Worm (Caenorhabditis elegans) whole organism, midembryonic: ENCODE data around the gene Y47D7A.9.

Experiments used
- tab-1 ChIP-seq: fragments of 200-800 bp; sonication (Bioruptor generic); IDR thresholded peaks from 2 replicates; pipeline ENCODE4 v1.3.6; 2022; ENCODE audit warnings: missing genetic modification characterization, missing compliant biosample characterization
- ztf-23 ChIP-seq: fragments of 200-800 bp; sonication (Bioruptor generic); IDR thresholded peaks from 2 replicates; pipeline ENCODE4 v1.3.6; 2022; ENCODE audit warnings: missing genetic modification reagents, missing genetic modification characterization, missing compliant biosample characterization

DNA sequence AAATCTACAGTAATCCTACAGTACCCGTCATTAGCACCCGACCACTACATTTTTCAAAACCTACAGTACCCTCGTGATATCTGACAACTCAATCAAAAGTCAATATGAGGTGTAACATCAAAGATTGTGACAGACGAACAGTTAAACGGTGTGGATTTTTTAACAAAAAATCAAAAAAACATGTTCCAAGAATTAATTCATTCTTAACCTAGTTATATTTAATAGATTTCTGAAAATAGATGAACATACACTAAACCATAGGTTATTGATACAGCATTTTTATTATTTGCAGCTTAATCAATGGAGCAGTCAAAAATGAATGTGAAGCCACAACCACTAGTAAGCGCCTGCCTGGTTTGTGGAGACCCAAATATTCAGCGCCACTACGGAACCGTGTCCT, 16.2 kb downstream of the Y47D7A.9 start, which contains the start of gene nhr-118:
- no peak for TF ChIP-seq ztf-23 (GFP tag; lab: Robert Waterston, UW)
- no peak for TF ChIP-seq tab-1
